Worm (Caenorhabditis elegans) whole organism, L1 larva: ENCODE results near the gene W07G4.2.

Experiments used
- C34B4.2 ChIP-seq: sonication (generic microtip); optimal IDR thresholded peaks from 2 replicates; lab custom pipeline; 2017; ENCODE audit warnings: mild to moderate bottlenecking, missing genetic modification characterization, missing compliant biosample characterization
- alr-1 ChIP-seq: fragments of 200-800 bp; sonication (Bioruptor generic); optimal IDR thresholded peaks from 2 replicates; lab custom pipeline; 2018; ENCODE audit warnings: borderline replicate concordance, mild to moderate bottlenecking, missing genetic modification characterization, missing compliant biosample characterization
- ama-1 ChIP-seq: fragments of 150-350 bp; optimal IDR thresholded peaks from 2 replicates; lab custom pipeline; 2014
- blmp-1 ChIP-seq: fragments of 150-350 bp; optimal IDR thresholded peaks from 2 replicates; lab custom pipeline; 2014; ENCODE audit warnings: missing biosample characterization, missing genetic modification characterization
- ceh-82 ChIP-seq, 3 experiments: fragments of 150-350 bp in 1 of 3; sonication (generic microtip) in 2 of 3; optimal IDR thresholded peaks; 2 replicates each; lab custom pipeline; 2014 to 2017; ENCODE audit warnings: missing biosample characterization in 3 of 3, missing genetic modification characterization in 3 of 3
- ceh-90 ChIP-seq: sonication (generic microtip); optimal IDR thresholded peaks from 2 replicates; lab custom pipeline; 2016; ENCODE audit warnings: missing genetic modification characterization, missing compliant biosample characterization
- ces-1 ChIP-seq: fragments of 150-350 bp; optimal IDR thresholded peaks from 2 replicates; lab custom pipeline; 2014; ENCODE audit warnings: missing biosample characterization, missing genetic modification reagents, missing genetic modification characterization
- dsc-1 ChIP-seq: sonication (generic microtip); optimal IDR thresholded peaks from 2 replicates; lab custom pipeline; 2016; ENCODE audit warnings: mild to moderate bottlenecking, missing genetic modification characterization, missing compliant biosample characterization
- efl-1 ChIP-seq, 4 experiments: fragments of 150-350 bp; optimal IDR thresholded peaks in 3 of 4; peaks in 1 of 4; 1 replicate in 1 of 4; 2 replicates in 3 of 4; lab custom pipeline; 2014; ENCODE audit warnings: missing biosample characterization in 2 of 4, missing genetic modification characterization in 2 of 4, missing genetic modification reagents in 2 of 4
- egl-27 ChIP-seq, 2 experiments: fragments of 150-350 bp in 1 of 2; sonication (generic microtip); optimal IDR thresholded peaks; 3 replicates each; lab custom pipeline; 2017 to 2018; ENCODE audit warnings: missing biosample characterization in 2 of 2, missing genetic modification characterization in 2 of 2, missing genetic modification reagents in 2 of 2
- fkh-4 ChIP-seq: sonication (generic microtip); optimal IDR thresholded peaks from 2 replicates; lab custom pipeline; 2016; ENCODE audit warnings: missing compliant biosample characterization, missing genetic modification characterization, borderline replicate concordance
- fkh-8 ChIP-seq: sonication (generic microtip); optimal IDR thresholded peaks from 2 replicates; lab custom pipeline; 2016; ENCODE audit warnings: mild to moderate bottlenecking, missing genetic modification characterization, missing compliant biosample characterization
- fos-1 ChIP-seq: fragments of 150-350 bp; optimal IDR thresholded peaks from 2 replicates; lab custom pipeline; 2014; ENCODE audit warnings: missing biosample characterization, missing genetic modification characterization
- grh-1 ChIP-seq: fragments of 200-800 bp; sonication (Bioruptor generic); IDR thresholded peaks from 2 replicates; pipeline ENCODE4 v1.3.6; 2022; ENCODE audit warnings: missing genetic modification reagents, missing genetic modification characterization, missing compliant biosample characterization
- hlh-17 ChIP-seq: fragments of 200-800 bp; sonication (Bioruptor generic); optimal IDR thresholded peaks from 2 replicates; lab custom pipeline; 2018; ENCODE audit warnings: missing genetic modification characterization, mild to moderate bottlenecking, missing compliant biosample characterization, moderate library complexity, borderline replicate concordance
- jun-1 ChIP-seq: fragments of 150-350 bp; optimal IDR thresholded peaks from 2 replicates; lab custom pipeline; 2014; ENCODE audit warnings: missing biosample characterization, missing genetic modification reagents, missing genetic modification characterization
- lin-13 ChIP-seq: fragments of 150-350 bp; optimal IDR thresholded peaks from 2 replicates; lab custom pipeline; 2014; ENCODE audit warnings: missing biosample characterization, missing genetic modification reagents, missing genetic modification characterization
- lin-14 ChIP-seq: fragments of 200-800 bp; sonication (Bioruptor generic); optimal IDR thresholded peaks from 2 replicates; lab custom pipeline; 2018; ENCODE audit warnings: mild to moderate bottlenecking, missing genetic modification characterization, moderate library complexity, missing compliant biosample characterization
- lin-15B ChIP-seq: fragments of 150-350 bp; sonication (generic microtip); optimal IDR thresholded peaks from 3 replicates; lab custom pipeline; 2014; ENCODE audit warnings: missing biosample characterization, missing genetic modification characterization
- lir-3 ChIP-seq: sonication (generic microtip); optimal IDR thresholded peaks from 2 replicates; lab custom pipeline; 2016; ENCODE audit warnings: mild to moderate bottlenecking, missing genetic modification characterization, moderate library complexity, missing compliant biosample characterization; ENCODE audit not compliant: poor library complexity
- mab-9 ChIP-seq: fragments of 200-800 bp; sonication (Bioruptor generic); IDR thresholded peaks from 2 replicates; pipeline ENCODE4 v1.3.6; 2022; ENCODE audit warnings: missing genetic modification reagents, missing genetic modification characterization, missing compliant biosample characterization
- mef-2 ChIP-seq: fragments of 150-350 bp; optimal IDR thresholded peaks from 2 replicates; lab custom pipeline; 2014; ENCODE audit warnings: missing biosample characterization, missing genetic modification characterization
- mep-1 ChIP-seq: fragments of 150-350 bp; optimal IDR thresholded peaks from 2 replicates; lab custom pipeline; 2014; ENCODE audit warnings: missing biosample characterization, missing genetic modification characterization
- nhr-11 ChIP-seq: fragments of 150-350 bp; optimal IDR thresholded peaks from 2 replicates; lab custom pipeline; 2014; ENCODE audit warnings: missing biosample characterization, missing genetic modification characterization
- nhr-12 ChIP-seq: sonication (generic microtip); optimal IDR thresholded peaks from 2 replicates; lab custom pipeline; 2017; ENCODE audit warnings: missing biosample characterization, missing genetic modification characterization
- nhr-20 ChIP-seq: sonication (generic microtip); optimal IDR thresholded peaks from 2 replicates; lab custom pipeline; 2016; ENCODE audit warnings: mild to moderate bottlenecking, missing genetic modification characterization, missing compliant biosample characterization
- nhr-237 ChIP-seq: fragments of 150-350 bp; optimal IDR thresholded peaks from 2 replicates; lab custom pipeline; 2014; ENCODE audit warnings: missing biosample characterization, missing genetic modification characterization
- nhr-47 ChIP-seq: sonication (generic microtip); optimal IDR thresholded peaks from 2 replicates; lab custom pipeline; 2016; ENCODE audit warnings: mild to moderate bottlenecking, missing genetic modification characterization, moderate library complexity, missing compliant biosample characterization
- nhr-71 ChIP-seq: sonication (generic microtip); optimal IDR thresholded peaks from 2 replicates; lab custom pipeline; 2016; ENCODE audit warnings: mild to moderate bottlenecking, missing genetic modification characterization, moderate library complexity, missing compliant biosample characterization
- nhr-77 ChIP-seq: fragments of 150-350 bp; optimal IDR thresholded peaks from 2 replicates; lab custom pipeline; 2014; ENCODE audit warnings: missing biosample characterization, missing genetic modification characterization
- nhr-84 ChIP-seq: sonication (generic microtip); optimal IDR thresholded peaks from 2 replicates; lab custom pipeline; 2017; ENCODE audit warnings: missing biosample characterization, missing genetic modification characterization
- nhr-85 ChIP-seq: sonication (generic microtip); peaks from one replicate; lab custom pipeline; 2016; ENCODE audit warnings: missing genetic modification characterization, inconsistent platforms, missing compliant biosample characterization
- pax-3 ChIP-seq: fragments of 200-800 bp; sonication (Bioruptor generic); optimal IDR thresholded peaks from 2 replicates; lab custom pipeline; 2018; ENCODE audit warnings: mild to moderate bottlenecking, missing genetic modification characterization, moderate library complexity, missing compliant biosample characterization
- rnt-1 ChIP-seq: sonication (generic microtip); optimal IDR thresholded peaks from 2 replicates; lab custom pipeline; 2016; ENCODE audit warnings: mild to moderate bottlenecking, missing genetic modification characterization, moderate library complexity, missing compliant biosample characterization
- skn-1 ChIP-seq: fragments of 150-350 bp; optimal IDR thresholded peaks from 2 replicates; lab custom pipeline; 2014; ENCODE audit warnings: missing biosample characterization, missing genetic modification characterization
- swsn-7 ChIP-seq: sonication (generic microtip); optimal IDR thresholded peaks from 2 replicates; lab custom pipeline; 2016; ENCODE audit warnings: missing genetic modification characterization, missing compliant biosample characterization
- tlp-1 ChIP-seq: fragments of 150-350 bp; optimal IDR thresholded peaks from 2 replicates; lab custom pipeline; 2014; ENCODE audit warnings: missing biosample characterization, missing genetic modification characterization
- unc-30 ChIP-seq: sonication (generic microtip); optimal IDR thresholded peaks from 2 replicates; lab custom pipeline; 2017; ENCODE audit warnings: missing biosample characterization, missing genetic modification characterization
- vab-15 ChIP-seq: sonication (generic microtip); optimal IDR thresholded peaks from 2 replicates; lab custom pipeline; 2017; ENCODE audit warnings: missing genotype, mild to moderate bottlenecking, missing genetic modification characterization, missing compliant biosample characterization
- xbp-1 ChIP-seq: sonication (generic microtip); optimal IDR thresholded peaks from 2 replicates; lab custom pipeline; 2016; ENCODE audit warnings: missing genetic modification characterization, missing compliant biosample characterization

The W07G4.2 gene

DNA sequence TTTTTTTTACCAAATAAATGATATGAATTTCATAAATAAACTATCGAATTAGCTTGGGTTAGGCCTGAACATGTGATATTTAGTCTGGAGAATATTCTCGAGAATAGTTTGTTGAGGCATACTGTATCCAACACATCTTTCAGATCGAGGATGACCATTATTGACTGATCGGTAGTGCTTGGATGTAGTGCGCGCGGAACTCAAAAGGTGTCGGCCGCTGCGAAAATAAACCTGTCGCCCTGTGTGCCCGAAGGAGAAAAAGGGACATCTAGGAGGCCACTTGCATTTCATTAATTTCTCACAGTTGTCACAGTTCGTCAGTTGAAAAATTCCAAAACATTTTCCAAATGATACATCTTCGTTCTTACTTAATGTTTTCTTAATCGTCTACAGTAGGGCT lies 27.8 kb upstream of the W07G4.2 start:
- TF ChIP-seq unc-30 (tag; lab: Kevin White, UChicago) (no peak), ceh-90 (tag; lab: Kevin White, UChicago) (no peak), swsn-7 (no peak), egl-27 (tag; optimal IDR thresholded peaks at IDR 0.05; lab: Kevin White, UChicago) (no peak), hlh-17 (GFP tag; lab: Kevin White, UChicago) (no peak), rnt-1 (tag; lab: Kevin White, UChicago) (no peak), fkh-8 (tag; lab: Kevin White, UChicago) (no peak), alr-1 (tag; lab: Kevin White, UChicago) (no peak), mep-1 (no peak), lin-15B (tag; lab: Kevin White, UChicago) (no peak), nhr-47 (tag; lab: Kevin White, UChicago) (no peak), tlp-1 (tag; lab: Kevin White, UChicago) (no peak), C34B4.2 (tag; lab: Kevin White, UChicago) (no peak), mef-2 (tag; lab: Kevin White, UChicago) (no peak), grh-1 (no peak), fos-1 (tag; lab: Kevin White, UChicago) (no peak), lin-13 (GFP tag; lab: Kevin White, UChicago) (no peak)

DNA sequence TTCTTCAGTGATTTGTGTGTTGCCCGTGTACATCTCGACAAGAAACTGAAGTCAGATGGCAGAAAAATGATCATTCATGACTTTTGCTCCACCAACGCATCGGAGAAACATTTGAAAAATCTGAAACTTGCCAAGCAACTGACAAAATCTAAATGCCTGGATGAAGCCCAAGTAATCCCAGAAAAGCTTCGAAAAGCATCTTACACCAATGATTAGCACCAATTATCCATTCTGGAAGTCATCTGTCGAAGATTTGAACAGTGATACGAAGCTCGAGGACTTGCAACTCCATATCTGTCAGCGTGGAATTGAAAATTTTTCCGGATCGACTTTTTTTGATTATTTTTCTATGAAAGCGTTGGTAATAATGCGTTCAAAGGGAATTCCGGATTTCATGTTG lies 27.0 kb upstream of the W07G4.2 start:
- TF ChIP-seq dsc-1 (tag; lab: Kevin White, UChicago) (no peak), nhr-71 (no peak), nhr-84 (tag; lab: Kevin White, UChicago) (no peak), mab-9 (GFP tag; lab: Robert Waterston, UW) (no peak), skn-1 (tag; lab: Kevin White, UChicago) (no peak), ces-1 (GFP tag; lab: Kevin White, UChicago) (no peak), nhr-237 (no peak), fkh-8 (tag; lab: Kevin White, UChicago) (no peak), vab-15 (no peak), blmp-1 (tag; lab: Kevin White, UChicago) (no peak), ceh-82 (tag; optimal IDR thresholded peaks at IDR 0.05; lab: Kevin White, UChicago) (no peak), efl-1 (optimal IDR thresholded peaks at IDR 0.05; lab: Kevin White, UChicago) (no peak), efl-1 (GFP tag; optimal IDR thresholded peaks at IDR 0.05 in 1 of 2; lab: Kevin White, UChicago) (no peak), nhr-12 (tag; lab: Kevin White, UChicago) (no peak), lir-3 (tag; lab: Kevin White, UChicago) (no peak), jun-1 (tag; lab: Kevin White, UChicago) (no peak), unc-30 (tag; lab: Kevin White, UChicago) (no peak), C34B4.2 (tag; lab: Kevin White, UChicago) (no peak), nhr-77 (tag; lab: Kevin White, UChicago) (no peak), fkh-4 (tag; lab: Kevin White, UChicago) (no peak), lin-14 (GFP tag; lab: Kevin White, UChicago) (no peak)

DNA sequence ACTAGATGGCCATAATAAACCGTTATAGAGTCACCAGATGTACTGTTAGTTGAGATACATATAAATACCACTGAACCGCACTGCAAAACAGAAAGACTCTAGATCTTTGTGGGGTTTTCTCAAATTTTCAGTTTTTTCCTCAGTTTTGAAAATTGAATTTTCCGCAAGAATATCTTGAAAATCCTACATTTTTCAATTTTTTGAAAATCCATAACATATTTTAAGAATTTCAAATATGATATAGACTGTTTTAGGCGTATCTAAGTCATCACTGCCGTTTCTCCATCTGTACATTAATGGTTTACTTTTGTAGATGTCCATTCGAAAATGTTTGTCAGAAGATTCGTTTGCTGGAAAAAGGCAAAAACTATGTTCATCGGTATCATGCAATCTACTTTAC lies 25.5 kb upstream of the W07G4.2 start, which contains the start of gene F42E8.1:
F42E8.1 (plus strand) TSS at position 301 of the 400 bp plus-strand sequence.
- no peak for TF ChIP-seq ama-1
- TF ChIP-seq blmp-1 (tag; lab: Kevin White, UChicago), result no peak
- no peak for TF ChIP-seq nhr-85 (tag; lab: Kevin White, UChicago)
- TF ChIP-seq nhr-20, result no peak
- no peak for TF ChIP-seq pax-3 (tag; lab: Kevin White, UChicago)
- no peak for TF ChIP-seq xbp-1 (tag; lab: Kevin White, UChicago)
- no peak for TF ChIP-seq nhr-11
